Worm (Caenorhabditis elegans) whole organism, L2 larva: Measurements from ENCODE around the gene srt-35.

Experiments used
- C34F6.9 ChIP-seq: fragments of 150-350 bp; optimal IDR thresholded peaks from 2 replicates; lab custom pipeline; 2014; ENCODE audit warnings: missing biosample characterization, missing genetic modification characterization
- F13H6.1 ChIP-seq: sonication (generic microtip); optimal IDR thresholded peaks from 2 replicates; lab custom pipeline; 2016; ENCODE audit warnings: missing genetic modification characterization, missing compliant biosample characterization
- Y55F3AM.14 ChIP-seq: fragments of 200-800 bp; sonication (Bioruptor generic); optimal IDR thresholded peaks from 2 replicates; lab custom pipeline; 2018; ENCODE audit warnings: mild to moderate bottlenecking, missing genetic modification characterization, missing compliant biosample characterization
- ZK546.5 ChIP-seq: sonication (generic microtip); optimal IDR thresholded peaks from 2 replicates; lab custom pipeline; 2017; ENCODE audit warnings: missing biosample characterization, missing genetic modification characterization
- aly-2 ChIP-seq: fragments of 150-350 bp; optimal IDR thresholded peaks from 2 replicates; lab custom pipeline; 2014; ENCODE audit warnings: missing biosample characterization, missing genetic modification characterization
- ama-1 ChIP-seq: fragments of 150-350 bp; optimal IDR thresholded peaks from 2 replicates; lab custom pipeline; 2018; ENCODE audit warnings: inconsistent platforms
- blmp-1 ChIP-seq: sonication (generic microtip); optimal IDR thresholded peaks from 2 replicates; lab custom pipeline; 2017; ENCODE audit warnings: missing genetic modification characterization, mild to moderate bottlenecking, missing compliant biosample characterization, antibody characterized with exemption, moderate library complexity; ENCODE audit not compliant: insufficient read depth
- ceh-16 ChIP-seq: fragments of 150-350 bp; optimal IDR thresholded peaks from 2 replicates; lab custom pipeline; 2014; ENCODE audit warnings: missing biosample characterization, missing genetic modification characterization
- ceh-82 ChIP-seq: fragments of 150-350 bp; optimal IDR thresholded peaks from 2 replicates; lab custom pipeline; 2014; ENCODE audit warnings: missing biosample characterization, missing genetic modification characterization
- dmd-4 ChIP-seq: sonication (generic microtip); optimal IDR thresholded peaks from 2 replicates; lab custom pipeline; 2017; ENCODE audit warnings: missing biosample characterization, missing genetic modification characterization
- egl-27 ChIP-seq: sonication (generic microtip); optimal IDR thresholded peaks from 3 replicates; lab custom pipeline; 2017; ENCODE audit warnings: missing biosample characterization, missing genetic modification reagents, missing genetic modification characterization
- elt-1 ChIP-seq: fragments of 150-350 bp; optimal IDR thresholded peaks from 2 replicates; lab custom pipeline; 2014; ENCODE audit warnings: missing biosample characterization, missing genetic modification characterization
- elt-3 ChIP-seq: sonication (generic microtip); optimal IDR thresholded peaks from 2 replicates; lab custom pipeline; 2017; ENCODE audit warnings: missing biosample characterization, missing genetic modification characterization
- gmeb-1 ChIP-seq: fragments of 150-350 bp; optimal IDR thresholded peaks from 2 replicates; lab custom pipeline; 2014; ENCODE audit warnings: missing biosample characterization, missing genetic modification characterization
- lin-11 ChIP-seq: fragments of 150-350 bp; sonication (generic microtip); optimal IDR thresholded peaks from 2 replicates; lab custom pipeline; 2014; ENCODE audit warnings: missing biosample characterization, missing genetic modification characterization, inconsistent platforms, mixed read lengths
- lin-13 ChIP-seq: fragments of 150-350 bp; optimal IDR thresholded peaks from 2 replicates; lab custom pipeline; 2014; ENCODE audit warnings: missing biosample characterization, missing genetic modification reagents, missing genetic modification characterization
- lin-39 ChIP-seq: fragments of 150-350 bp; optimal IDR thresholded peaks from 2 replicates; lab custom pipeline; 2014; ENCODE audit warnings: missing biosample characterization, missing genetic modification reagents, missing genetic modification characterization
- lsy-2 ChIP-seq, 2 experiments: fragments of 150-350 bp in 1 of 2; sonication (generic microtip) in 1 of 2; optimal IDR thresholded peaks; 2 replicates each; lab custom pipeline; 2014 to 2017; ENCODE audit warnings: missing biosample characterization in 2 of 2, missing genetic modification characterization in 2 of 2
- mab-5 ChIP-seq: fragments of 150-350 bp; optimal IDR thresholded peaks from 2 replicates; lab custom pipeline; 2014; ENCODE audit warnings: missing biosample characterization, missing genetic modification characterization
- nhr-10 ChIP-seq: sonication (generic microtip); optimal IDR thresholded peaks from 2 replicates; lab custom pipeline; 2017; ENCODE audit warnings: missing biosample characterization, missing genetic modification characterization
- nhr-129 ChIP-seq: fragments of 150-350 bp; optimal IDR thresholded peaks from 2 replicates; lab custom pipeline; 2014; ENCODE audit warnings: missing biosample characterization, missing genetic modification characterization
- nhr-23 ChIP-seq: fragments of 150-350 bp; optimal IDR thresholded peaks from 2 replicates; lab custom pipeline; 2014; ENCODE audit warnings: missing biosample characterization, missing genetic modification reagents, missing genetic modification characterization
- nhr-237 ChIP-seq: fragments of 150-350 bp; optimal IDR thresholded peaks from 2 replicates; lab custom pipeline; 2014; ENCODE audit warnings: missing biosample characterization, missing genetic modification characterization
- nhr-6 ChIP-seq: fragments of 150-350 bp; optimal IDR thresholded peaks from 2 replicates; lab custom pipeline; 2014; ENCODE audit warnings: missing biosample characterization, missing genetic modification characterization
- nhr-77 ChIP-seq: fragments of 150-350 bp; optimal IDR thresholded peaks from 2 replicates; lab custom pipeline; 2014; ENCODE audit warnings: missing biosample characterization, missing genetic modification characterization
- peb-1 ChIP-seq: fragments of 150-350 bp; optimal IDR thresholded peaks from 2 replicates; lab custom pipeline; 2014; ENCODE audit warnings: missing biosample characterization, missing genetic modification characterization
- sem-4 ChIP-seq: fragments of 150-350 bp; optimal IDR thresholded peaks from 2 replicates; lab custom pipeline; 2014; ENCODE audit warnings: missing biosample characterization, missing genetic modification reagents, missing genetic modification characterization
- skn-1 ChIP-seq: sonication (generic microtip); optimal IDR thresholded peaks from 2 replicates; lab custom pipeline; 2017; ENCODE audit warnings: missing biosample characterization, missing genetic modification characterization
- sma-3 ChIP-seq: sonication (generic microtip); optimal IDR thresholded peaks from 2 replicates; lab custom pipeline; 2016; ENCODE audit warnings: missing genetic modification reagents, missing genetic modification characterization, missing compliant biosample characterization
- sma-9 ChIP-seq, 2 experiments: fragments of 150-350 bp in 1 of 2; sonication (generic microtip) in 1 of 2; optimal IDR thresholded peaks; 2 replicates each; lab custom pipeline; 2014 to 2016; ENCODE audit warnings: missing genetic modification characterization in 2 of 2, mild to moderate bottlenecking in 1 of 2, missing biosample characterization in 1 of 2, missing compliant biosample characterization in 1 of 2, missing genetic modification reagents in 1 of 2, moderate library complexity in 1 of 2
- snpc-4 ChIP-seq: fragments of 150-350 bp; optimal IDR thresholded peaks from 2 replicates; lab custom pipeline; 2014; ENCODE audit warnings: missing biosample characterization, missing genetic modification characterization
- unc-39 ChIP-seq: fragments of 150-350 bp; optimal IDR thresholded peaks from 2 replicates; lab custom pipeline; 2014; ENCODE audit warnings: missing biosample characterization, missing genetic modification characterization
- unc-55 ChIP-seq: fragments of 150-350 bp; sonication (generic microtip); optimal IDR thresholded peaks from 3 replicates; lab custom pipeline; 2014; ENCODE audit warnings: missing biosample characterization, missing genetic modification reagents, missing genetic modification characterization
- unc-62 ChIP-seq: fragments of 150-350 bp; optimal IDR thresholded peaks from 2 replicates; lab custom pipeline; 2014; ENCODE audit warnings: missing biosample characterization, missing genetic modification reagents, missing genetic modification characterization
- zag-1 ChIP-seq: fragments of 150-350 bp; optimal IDR thresholded peaks from 2 replicates; lab custom pipeline; 2014; ENCODE audit warnings: missing biosample characterization, missing genetic modification characterization
- ztf-1 ChIP-seq: fragments of 200-800 bp; sonication (Bioruptor generic); conservative IDR thresholded peaks from 2 replicates; pipeline ENCODE4 v1.3.6; 2022; ENCODE audit warnings: missing genetic modification characterization, missing compliant biosample characterization
- ztf-11 ChIP-seq: sonication (generic microtip); optimal IDR thresholded peaks from 2 replicates; lab custom pipeline; 2017; ENCODE audit warnings: missing biosample characterization, missing genetic modification characterization
- ztf-4 ChIP-seq: fragments of 150-350 bp; optimal IDR thresholded peaks from 2 replicates; lab custom pipeline; 2014; ENCODE audit warnings: missing biosample characterization, missing genetic modification characterization

srt-35 gene

ce11 chrV:4248359-4248758 lies 16.1 kb downstream of the srt-35 start:
- no peak for TF ChIP-seq lin-13
- no peak for TF ChIP-seq ztf-1 (GFP tag; lab: Robert Waterston, UW)
- TF ChIP-seq lin-39 (tag; lab: Kevin White, UChicago) = no peak
- no peak for TF ChIP-seq sem-4 (tag; lab: Kevin White, UChicago)
- no peak for TF ChIP-seq nhr-237 (tag; lab: Kevin White, UChicago)
- TF ChIP-seq nhr-6 = no peak
- no peak for TF ChIP-seq aly-2
- no peak for TF ChIP-seq ceh-82 (tag; lab: Kevin White, UChicago)
- TF ChIP-seq unc-39 = no peak
- no peak for TF ChIP-seq elt-1 (tag; lab: Kevin White, UChicago)
- TF ChIP-seq, all 48 proteins: peak for 0

- TF ChIP-seq Y55F3AM.14 (GFP tag; lab: Kevin White, UChicago) = no peak
- TF ChIP-seq mab-5 (tag; lab: Kevin White, UChicago) = no peak
- no peak for TF ChIP-seq nhr-23 (tag; lab: Kevin White, UChicago)
- no peak for TF ChIP-seq nhr-129 (tag; lab: Kevin White, UChicago)
- TF ChIP-seq zag-1 (tag; lab: Kevin White, UChicago) = no peak
- no peak for TF ChIP-seq unc-39
- no peak for TF ChIP-seq C34F6.9 (tag; lab: Kevin White, UChicago)
- no peak for TF ChIP-seq ztf-4 (tag; lab: Kevin White, UChicago)
- no peak for TF ChIP-seq snpc-4 (tag; lab: Kevin White, UChicago)
- no peak for TF ChIP-seq lin-13
- no peak for TF ChIP-seq sma-9 (GFP tag; optimal IDR thresholded peaks at IDR 0.05; lab: Kevin White, UChicago)
- TF ChIP-seq sma-9 (tag; optimal IDR thresholded peaks at IDR 0.05; lab: Kevin White, UChicago) = no peak
- no peak for TF ChIP-seq unc-62 (GFP tag; lab: Kevin White, UChicago)
- TF ChIP-seq ceh-16 (tag; lab: Kevin White, UChicago) = no peak
- no peak for TF ChIP-seq gmeb-1
- TF ChIP-seq ama-1 (lab: Kevin White, UChicago) = no peak
- no peak for TF ChIP-seq ZK546.5 (tag; lab: Kevin White, UChicago)
- no peak for TF ChIP-seq nhr-237 (tag; lab: Kevin White, UChicago)
- TF ChIP-seq nhr-10 (tag; lab: Kevin White, UChicago) = no peak
- TF ChIP-seq dmd-4 (tag; lab: Kevin White, UChicago) = no peak
- no peak for TF ChIP-seq lsy-2 (tag; optimal IDR thresholded peaks at IDR 0.05; lab: Kevin White, UChicago)
Measured at ce11 chrV:4242431-4242830, 22.0 kb downstream of the srt-35 start, which contains the start of gene srt-12. srt-12 (minus strand) TSS chrV:4242531.

DNA sequence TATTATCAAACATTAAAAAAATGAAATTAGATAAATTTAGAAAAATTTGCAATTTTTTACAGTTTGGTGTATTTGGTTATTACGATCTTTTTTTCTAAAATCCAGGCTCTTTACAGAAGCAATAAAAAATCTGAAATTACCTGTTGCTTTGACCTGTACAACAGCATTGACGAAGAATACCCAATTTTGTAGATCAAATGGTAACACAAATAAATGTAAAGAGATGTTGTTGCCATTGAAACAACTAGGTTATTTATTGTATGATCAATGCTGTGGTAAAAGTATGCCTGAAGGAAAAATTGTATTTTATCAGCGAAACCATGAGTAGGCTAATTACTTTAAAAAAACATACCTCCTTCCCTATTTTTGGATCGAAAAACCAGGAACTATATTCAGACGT lies 22.9 kb downstream of the srt-35 start:
- no peak for TF ChIP-seq F13H6.1 (tag; lab: Kevin White, UChicago)
- no peak for TF ChIP-seq egl-27
- no peak for TF ChIP-seq blmp-1 (tag; lab: Kevin White, UChicago)
- TF ChIP-seq elt-1 (tag; lab: Kevin White, UChicago) = no peak
- TF ChIP-seq skn-1 (tag; lab: Kevin White, UChicago) = no peak
- no peak for TF ChIP-seq peb-1 (tag; lab: Kevin White, UChicago)
- TF ChIP-seq ztf-11 = no peak
- no peak for TF ChIP-seq nhr-77 (tag; lab: Kevin White, UChicago)

ce11 chrV:4240292-4240691 lies 24.1 kb downstream of the srt-35 start, which contains the start of gene srh-204:
srh-204 (minus strand) TSS chrV:4240392.
- TF ChIP-seq peb-1 (tag; lab: Kevin White, UChicago) = no peak
- TF ChIP-seq unc-55 (GFP tag; lab: Kevin White, UChicago) = no peak
- TF ChIP-seq sma-3 = no peak
- no peak for TF ChIP-seq skn-1 (tag; lab: Kevin White, UChicago)
- TF ChIP-seq nhr-237 (tag; lab: Kevin White, UChicago) = no peak
- no peak for TF ChIP-seq elt-3 (tag; lab: Kevin White, UChicago)
- TF ChIP-seq sem-4 (tag; lab: Kevin White, UChicago) = no peak
- no peak for TF ChIP-seq gmeb-1
- no peak for TF ChIP-seq sma-9 (GFP tag; optimal IDR thresholded peaks at IDR 0.05; lab: Kevin White, UChicago)
- no peak for TF ChIP-seq sma-9 (tag; optimal IDR thresholded peaks at IDR 0.05; lab: Kevin White, UChicago)
- no peak for TF ChIP-seq ceh-82 (tag; lab: Kevin White, UChicago)
- TF ChIP-seq lin-11 (tag; lab: Kevin White, UChicago) = no peak
